Worm (Caenorhabditis elegans) whole organism, L4 larva: ENCODE results near the gene alh-2.

Source experiments
- D1046.2 ChIP-seq: fragments of 200-800 bp; sonication (Bioruptor generic); IDR thresholded peaks from 2 replicates; pipeline ENCODE4 v1.3.6; 2022; ENCODE audit warnings: missing genetic modification characterization, missing compliant biosample characterization
- F26F4.8 ChIP-seq: fragments of 200-800 bp; sonication (Bioruptor generic); conservative IDR thresholded peaks from 2 replicates; pipeline ENCODE4 v1.3.6; 2022; ENCODE audit warnings: missing genetic modification characterization, missing compliant biosample characterization
- F44E2.7 ChIP-seq: fragments of 200-800 bp; sonication (Bioruptor generic); IDR thresholded peaks from 2 replicates; pipeline ENCODE4 v2.1.2; 2022; ENCODE audit warnings: missing genetic modification characterization, missing compliant biosample characterization
- F49E8.2 ChIP-seq: sonication (generic microtip); optimal IDR thresholded peaks from 2 replicates; lab custom pipeline; 2016; ENCODE audit warnings: missing compliant biosample characterization, mild to moderate bottlenecking, missing genetic modification characterization, borderline replicate concordance
- T26A8.4 ChIP-seq: fragments of 200-800 bp; sonication (Bioruptor generic); IDR thresholded peaks from 2 replicates; pipeline ENCODE4 v1.3.6; 2022; ENCODE audit warnings: missing genetic modification characterization, missing compliant biosample characterization
- Y105C5A.15 ChIP-seq: fragments of 200-800 bp; sonication (Bioruptor generic); IDR thresholded peaks from 2 replicates; pipeline ENCODE4 v1.3.6; 2022; ENCODE audit warnings: missing genetic modification characterization, missing compliant biosample characterization
- aha-1 ChIP-seq: fragments of 150-350 bp; peaks from one replicate; lab custom pipeline; 2014; ENCODE audit warnings: missing biosample characterization, missing genetic modification characterization
- ceh-28 ChIP-seq: fragments of 150-350 bp; optimal IDR thresholded peaks from 2 replicates; lab custom pipeline; 2014; ENCODE audit warnings: missing biosample characterization, missing genetic modification reagents, missing genetic modification characterization
- daf-16 ChIP-seq, 3 experiments: sonication (generic microtip); optimal IDR thresholded peaks; 2 replicates each; lab custom pipeline; 2016 to 2017; ENCODE audit warnings: missing genetic modification characterization in 3 of 3, missing genetic modification reagents in 3 of 3, mild to moderate bottlenecking in 2 of 3, missing compliant biosample characterization in 2 of 3, missing biosample characterization in 1 of 3, moderate library complexity in 1 of 3
- daf-8 ChIP-seq: fragments of 200-800 bp; sonication (Bioruptor generic); IDR thresholded peaks from 2 replicates; pipeline ENCODE4 v1.3.6; 2022; ENCODE audit warnings: missing genetic modification characterization, missing compliant biosample characterization
- duxl-1 ChIP-seq: sonication (generic microtip); optimal IDR thresholded peaks from 2 replicates; lab custom pipeline; 2016; ENCODE audit warnings: mild to moderate bottlenecking, missing genetic modification characterization, moderate library complexity, missing compliant biosample characterization; ENCODE audit not compliant: poor library complexity
- dve-1 ChIP-seq: sonication (generic microtip); optimal IDR thresholded peaks from 2 replicates; lab custom pipeline; 2017; ENCODE audit warnings: antibody characterized with exemption, mild to moderate bottlenecking, missing genetic modification characterization, missing compliant biosample characterization; ENCODE audit not compliant: insufficient read depth
- egl-27 ChIP-seq: sonication (generic microtip); optimal IDR thresholded peaks from 3 replicates; lab custom pipeline; 2017; ENCODE audit warnings: missing biosample characterization, missing genetic modification reagents, missing genetic modification characterization
- egl-43 ChIP-seq: fragments of 200-800 bp; sonication (Bioruptor generic); IDR thresholded peaks from 2 replicates; pipeline ENCODE4 v1.3.6; 2022; ENCODE audit warnings: missing genetic modification reagents, missing genetic modification characterization, missing compliant biosample characterization
- gei-8 ChIP-seq: fragments of 200-800 bp; sonication (Bioruptor generic); optimal IDR thresholded peaks from 2 replicates; lab custom pipeline; 2018; ENCODE audit warnings: mild to moderate bottlenecking, missing genetic modification characterization, missing compliant biosample characterization
- hlh-11 ChIP-seq: fragments of 200-800 bp; sonication (Bioruptor generic); optimal IDR thresholded peaks from 2 replicates; lab custom pipeline; 2018; ENCODE audit warnings: mild to moderate bottlenecking, missing genetic modification characterization, missing compliant biosample characterization
- lsy-2 ChIP-seq, 2 experiments: fragments of 150-350 bp in 1 of 2; sonication (generic microtip) in 1 of 2; optimal IDR thresholded peaks; 2 replicates each; lab custom pipeline; 2014 to 2017; ENCODE audit warnings: missing biosample characterization in 2 of 2, missing genetic modification characterization in 2 of 2
- mep-1 ChIP-seq: fragments of 150-350 bp; sonication (generic microtip); optimal IDR thresholded peaks from 3 replicates; lab custom pipeline; 2014; ENCODE audit warnings: missing biosample characterization, missing genetic modification characterization
- nhr-10 ChIP-seq: fragments of 150-350 bp; optimal IDR thresholded peaks from 2 replicates; lab custom pipeline; 2014; ENCODE audit warnings: missing biosample characterization, missing genetic modification characterization
- nhr-102 ChIP-seq: sonication (generic microtip); optimal IDR thresholded peaks from 2 replicates; lab custom pipeline; 2016; ENCODE audit warnings: mild to moderate bottlenecking, missing genetic modification characterization, moderate library complexity, missing compliant biosample characterization
- nhr-111 ChIP-seq: fragments of 200-800 bp; sonication (Bioruptor generic); optimal IDR thresholded peaks from 2 replicates; lab custom pipeline; 2018; ENCODE audit warnings: mild to moderate bottlenecking, missing genetic modification characterization, missing compliant biosample characterization
- nhr-28 ChIP-seq: fragments of 150-350 bp; optimal IDR thresholded peaks from 2 replicates; lab custom pipeline; 2014; ENCODE audit warnings: missing biosample characterization, missing genetic modification characterization
- nhr-41 ChIP-seq: fragments of 200-800 bp; sonication (Bioruptor generic); IDR thresholded peaks from 2 replicates; pipeline ENCODE4 v1.3.6; 2022; ENCODE audit warnings: missing genetic modification reagents, missing genetic modification characterization, missing compliant biosample characterization
- nhr-42 ChIP-seq: fragments of 200-800 bp; sonication (Bioruptor generic); IDR thresholded peaks from 2 replicates; pipeline ENCODE4 v1.3.6; 2022; ENCODE audit warnings: missing genetic modification characterization, missing compliant biosample characterization
- nhr-48 ChIP-seq: sonication (generic microtip); optimal IDR thresholded peaks from 2 replicates; lab custom pipeline; 2016; ENCODE audit warnings: mild to moderate bottlenecking, missing genetic modification characterization, missing compliant biosample characterization
- nhr-6 ChIP-seq: fragments of 150-350 bp; optimal IDR thresholded peaks from 2 replicates; lab custom pipeline; 2014; ENCODE audit warnings: missing biosample characterization, missing genetic modification characterization
- nhr-77 ChIP-seq: fragments of 150-350 bp; optimal IDR thresholded peaks from 2 replicates; lab custom pipeline; 2014; ENCODE audit warnings: missing biosample characterization, missing genetic modification characterization
- pha-4 ChIP-seq, 2 experiments: fragments of 150-350 bp in 1 of 2; fragments of 200-800 bp in 1 of 2; sonication (Bioruptor generic) in 1 of 2; IDR thresholded peaks in 1 of 2; optimal IDR thresholded peaks in 1 of 2; 2 replicates each; pipeline versions ENCODE4 v1.3.6 to Lab custom; 2014 to 2022; ENCODE audit warnings: missing genetic modification characterization in 2 of 2, missing genetic modification reagents in 2 of 2, missing biosample characterization in 1 of 2, missing compliant biosample characterization in 1 of 2
- php-3 ChIP-seq: fragments of 200-800 bp; sonication (Bioruptor generic); IDR thresholded peaks from 2 replicates; pipeline ENCODE4 v1.3.6; 2022; ENCODE audit warnings: missing genetic modification reagents, missing genetic modification characterization, missing compliant biosample characterization
- rbr-2 ChIP-seq: sonication (generic microtip); optimal IDR thresholded peaks from 2 replicates; lab custom pipeline; 2016; ENCODE audit warnings: missing genotype, missing genetic modification characterization, missing compliant biosample characterization
- set-16 ChIP-seq: fragments of 200-800 bp; sonication (Bioruptor generic); IDR thresholded peaks from 2 replicates; pipeline ENCODE4 v1.3.6; 2022; ENCODE audit warnings: missing genetic modification reagents, missing genetic modification characterization, missing compliant biosample characterization
- spr-3 ChIP-seq: fragments of 200-800 bp; sonication (Bioruptor generic); optimal IDR thresholded peaks from 2 replicates; lab custom pipeline; 2018; ENCODE audit warnings: mild to moderate bottlenecking, missing genetic modification characterization, missing compliant biosample characterization
- tra-1 ChIP-seq: fragments of 200-800 bp; sonication (Bioruptor generic); IDR thresholded peaks from 2 replicates; pipeline ENCODE4 v1.3.6; 2022; ENCODE audit warnings: missing genetic modification reagents, missing genetic modification characterization, missing compliant biosample characterization
- unc-62 ChIP-seq, 3 experiments: fragments of 150-350 bp in 1 of 3; sonication (generic microtip); optimal IDR thresholded peaks in 2 of 3; peaks in 1 of 3; 1 replicate in 1 of 3; 2 replicates in 2 of 3; lab custom pipeline; 2014 to 2017; ENCODE audit warnings: missing biosample characterization in 3 of 3, missing genetic modification characterization in 3 of 3, missing genetic modification reagents in 3 of 3, missing genotype in 1 of 3
- zip-11 ChIP-seq: fragments of 200-800 bp; sonication (Bioruptor generic); IDR thresholded peaks from 2 replicates; pipeline ENCODE4 v1.3.6; 2022; ENCODE audit warnings: missing genetic modification characterization, missing compliant biosample characterization
- zip-2 ChIP-seq: fragments of 150-350 bp; optimal IDR thresholded peaks from 2 replicates; lab custom pipeline; 2014; ENCODE audit warnings: missing biosample characterization, missing genetic modification characterization
- ztf-7 ChIP-seq: fragments of 150-350 bp; optimal IDR thresholded peaks from 2 replicates; lab custom pipeline; 2014; ENCODE audit warnings: missing biosample characterization, missing genetic modification characterization

The alh-2 gene

ce11 chrV:1629329-1629728 is 14.6 kb upstream of the alh-2 start, which contains the start of gene nhr-238:
Gene nhr-238 (minus strand): TSS chrV:1629432.
- no peak for TF ChIP-seq nhr-48 (tag; lab: Kevin White, UChicago)
- TF ChIP-seq daf-16 (GFP tag; optimal IDR thresholded peaks at IDR 0.05; lab: Kevin White, UChicago): no peak
- peak; percentile 17 for TF ChIP-seq daf-16 (tag; optimal IDR thresholded peaks at IDR 0.05; lab: Kevin White, UChicago)
- TF ChIP-seq rbr-2 (tag; lab: Kevin White, UChicago): no peak
- peak; percentile 99 for TF ChIP-seq nhr-77 (tag; lab: Kevin White, UChicago)
- TF ChIP-seq unc-62 (GFP tag; optimal IDR thresholded peaks at IDR 0.05 in 1 of 2; lab: Kevin White, UChicago): no peak
- no peak for TF ChIP-seq unc-62 (tag; optimal IDR thresholded peaks at IDR 0.05; lab: Kevin White, UChicago)
- peak; percentile 44 for TF ChIP-seq dve-1 (tag; lab: Kevin White, UChicago)
- TF ChIP-seq F49E8.2: no peak
- TF ChIP-seq ztf-7 (tag; lab: Kevin White, UChicago): peak; percentile 75
- TF ChIP-seq lsy-2 (tag; optimal IDR thresholded peaks at IDR 0.05; lab: Kevin White, UChicago): no peak
- TF ChIP-seq nhr-28 (tag; lab: Kevin White, UChicago): peak; percentile 100
- TF ChIP-seq nhr-6 (tag; lab: Kevin White, UChicago): no peak
- TF ChIP-seq nhr-42 (GFP tag; lab: Robert Waterston, UW): peak; percentile 85
- no peak for TF ChIP-seq D1046.2 (GFP tag; lab: Robert Waterston, UW)
- no peak for TF ChIP-seq hlh-11 (tag; lab: Kevin White, UChicago)
- no peak for TF ChIP-seq nhr-41 (GFP tag; lab: Robert Waterston, UW)
- TF ChIP-seq aha-1 (tag; lab: Kevin White, UChicago): no peak
- no peak for TF ChIP-seq F26F4.8 (GFP tag; lab: Robert Waterston, UW)

ce11 chrV:1631148-1631547 is 12.8 kb upstream of the alh-2 start, which contains the start of gene Y46H3D.8:
Gene Y46H3D.8 (minus strand): TSS chrV:1631248.
- TF ChIP-seq zip-11 (GFP tag; lab: Robert Waterston, UW): no peak
- TF ChIP-seq nhr-10 (tag; lab: Kevin White, UChicago): no peak
- TF ChIP-seq nhr-102 (tag; lab: Kevin White, UChicago): no peak
- no peak for TF ChIP-seq Y105C5A.15 (GFP tag; lab: Robert Waterston, UW)
- no peak for TF ChIP-seq F26F4.8 (GFP tag; lab: Robert Waterston, UW)
- TF ChIP-seq daf-8 (GFP tag; lab: Robert Waterston, UW): no peak
- no peak for TF ChIP-seq duxl-1 (tag; lab: Kevin White, UChicago)
- TF ChIP-seq gei-8 (GFP tag; lab: Kevin White, UChicago): no peak
- TF ChIP-seq zip-2 (tag; lab: Kevin White, UChicago): no peak
- no peak for TF ChIP-seq egl-43 (GFP tag; lab: Robert Waterston, UW)
- TF ChIP-seq nhr-41 (GFP tag; lab: Robert Waterston, UW): no peak
- no peak for TF ChIP-seq mep-1 (tag; lab: Kevin White, UChicago)
- TF ChIP-seq nhr-111 (GFP tag; lab: Kevin White, UChicago): no peak
- no peak for TF ChIP-seq ceh-28 (tag; lab: Kevin White, UChicago)
- TF ChIP-seq pha-4 (GFP tag; IDR thresholded peaks at IDR 0.05; lab: Robert Waterston, UW): no peak
- no peak for TF ChIP-seq pha-4 (tag; optimal IDR thresholded peaks at IDR 0.05; lab: Kevin White, UChicago)
- no peak for TF ChIP-seq php-3 (GFP tag; lab: Robert Waterston, UW)
- no peak for TF ChIP-seq tra-1 (GFP tag; lab: Robert Waterston, UW)
- TF ChIP-seq T26A8.4 (GFP tag; lab: Robert Waterston, UW): no peak

DNA sequence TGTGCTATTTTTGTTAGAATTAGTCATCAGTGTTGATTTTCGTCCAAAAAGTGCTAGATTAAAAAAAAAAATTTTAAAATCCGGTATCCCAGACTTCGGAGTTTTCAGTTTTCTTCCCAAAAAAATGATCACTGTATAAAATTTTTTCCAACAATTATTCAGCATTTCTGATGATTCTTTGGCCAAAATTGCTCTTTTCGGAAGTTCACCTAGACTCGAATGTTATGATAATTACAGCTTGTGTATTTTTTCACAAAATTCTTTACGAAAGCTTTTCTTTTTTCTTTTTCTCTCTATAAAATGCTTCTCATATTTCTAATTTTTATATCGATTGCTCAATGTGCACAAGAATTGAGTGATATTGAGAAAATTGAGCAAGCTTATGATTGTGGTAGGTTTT is 12.3 kb upstream of the alh-2 start, which contains the start of gene irld-17:
irld-17 (plus strand) TSS at position 301 of the 400 bp plus-strand sequence.
- TF ChIP-seq F44E2.7 (no peak), unc-62 (GFP tag; optimal IDR thresholded peaks at IDR 0.05 in 1 of 2; lab: Kevin White, UChicago) (no peak), unc-62 (tag; optimal IDR thresholded peaks at IDR 0.05; lab: Kevin White, UChicago) (no peak), tra-1 (GFP tag; lab: Robert Waterston, UW) (no peak), egl-27 (tag; lab: Kevin White, UChicago) (no peak), F49E8.2 (no peak), spr-3 (GFP tag; lab: Kevin White, UChicago) (no peak), nhr-10 (tag; lab: Kevin White, UChicago) (no peak), zip-11 (GFP tag; lab: Robert Waterston, UW) (no peak), set-16 (no peak)
